Fruit fly (Drosophila melanogaster) whole organism, wandering third instar larva: ENCODE results near the gene CG16790.
A peak's percentile ranks its signal among the peaks of the same experiment; 100 is the strongest.

Experiments
- Abd-B ChIP-seq: fragments of >200 bp; optimal IDR thresholded peaks from 2 replicates; lab custom pipeline; 2017; ENCODE audit warnings: missing biosample characterization, missing genetic modification characterization
- CG32264 ChIP-seq: fragments of 200-800 bp; sonication (Bioruptor generic); optimal IDR thresholded peaks from 2 replicates; lab custom pipeline; 2016; ENCODE audit warnings: missing biosample characterization, missing genetic modification characterization
- CG9705 ChIP-seq: fragments of 200-800 bp; sonication (Bioruptor generic); optimal IDR thresholded peaks from 2 replicates; lab custom pipeline; 2018; ENCODE audit warnings: missing biosample characterization, mild to moderate bottlenecking, missing genetic modification characterization
- CrebA ChIP-seq: fragments of 200-800 bp; sonication (Bioruptor generic); optimal IDR thresholded peaks from 2 replicates; lab custom pipeline; 2016; ENCODE audit warnings: missing biosample characterization, mild to moderate bottlenecking, missing genetic modification characterization, borderline replicate concordance
- Dfd ChIP-seq: fragments of >200 bp; optimal IDR thresholded peaks from 2 replicates; lab custom pipeline; 2017; ENCODE audit warnings: missing biosample characterization, missing genetic modification characterization
- Dif ChIP-seq: fragments of 200-275, 200-300 bp; sonication (Bioruptor generic); optimal IDR thresholded peaks from 2 replicates; lab custom pipeline; 2018; ENCODE audit warnings: missing biosample characterization, missing genetic modification characterization; ENCODE audit not compliant: partially characterized antibody
- GATAd ChIP-seq: sonication (Bioruptor generic); optimal IDR thresholded peaks from 2 replicates; lab custom pipeline; 2016; ENCODE audit warnings: missing biosample characterization, missing genetic modification characterization
- HLH106 ChIP-seq: fragments of 200-800 bp; optimal IDR thresholded peaks from 3 replicates; lab custom pipeline; 2019; ENCODE audit warnings: missing biosample characterization, mild to moderate bottlenecking, missing genetic modification characterization, moderate library complexity
- Hnf4 ChIP-seq: fragments of 200-800 bp; sonication (Bioruptor generic); optimal IDR thresholded peaks from 2 replicates; lab custom pipeline; 2016; ENCODE audit warnings: missing biosample characterization, mild to moderate bottlenecking, missing genetic modification characterization
- Hr78 ChIP-seq: fragments of >200 bp; optimal IDR thresholded peaks from 2 replicates; lab custom pipeline; 2017; ENCODE audit warnings: missing biosample characterization, missing genetic modification characterization
- Hr83 ChIP-seq: fragments of 200-300 bp; sonication (Bioruptor generic); optimal IDR thresholded peaks from 2 replicates; lab custom pipeline; 2016; ENCODE audit warnings: missing biosample characterization, mild to moderate bottlenecking, missing genetic modification characterization, moderate library complexity; ENCODE audit not compliant: poor library complexity, severe bottlenecking
- Jra ChIP-seq: sonication (Bioruptor generic); optimal IDR thresholded peaks from 2 replicates; lab custom pipeline; 2016; ENCODE audit warnings: missing biosample characterization, missing genetic modification characterization
- Mio ChIP-seq: sonication (Bioruptor generic); optimal IDR thresholded peaks from 2 replicates; lab custom pipeline; 2016; ENCODE audit warnings: missing biosample characterization, missing genetic modification characterization
- Myc ChIP-seq: fragments of >200 bp; optimal IDR thresholded peaks from 2 replicates; lab custom pipeline; 2017
- N ChIP-seq: fragments of >200 bp; optimal IDR thresholded peaks from 2 replicates; lab custom pipeline; 2018; ENCODE audit warnings: missing biosample characterization, missing external identifiers, missing genetic modification characterization
- OdsH ChIP-seq: fragments of 200-800 bp; sonication (Bioruptor generic); optimal IDR thresholded peaks from 2 replicates; lab custom pipeline; 2016; ENCODE audit warnings: missing biosample characterization, mild to moderate bottlenecking, missing genetic modification characterization
- Rel ChIP-seq, 2 experiments: fragments of 200-800 bp; sonication (Bioruptor generic) in 1 of 2; optimal IDR thresholded peaks; 2 replicates in 1 of 2; 3 replicates in 1 of 2; lab custom pipeline; 2016 to 2019; ENCODE audit warnings: mild to moderate bottlenecking in 2 of 2, missing biosample characterization in 2 of 2, missing genetic modification characterization in 2 of 2, moderate library complexity in 1 of 2
- Sp1 ChIP-seq: fragments of 200-800 bp; sonication (Bioruptor generic); optimal IDR thresholded peaks from 3 replicates; lab custom pipeline; 2019; ENCODE audit warnings: missing biosample characterization, mild to moderate bottlenecking, missing genetic modification characterization, moderate library complexity
- Vsx2 ChIP-seq: fragments of 200-300, 225-300 bp; sonication (Bioruptor generic); optimal IDR thresholded peaks from 2 replicates; lab custom pipeline; 2018; ENCODE audit warnings: missing biosample characterization, missing genetic modification characterization; ENCODE audit not compliant: partially characterized antibody
- br ChIP-seq: fragments of 200-800 bp; sonication (Bioruptor generic); optimal IDR thresholded peaks from 2 replicates; lab custom pipeline; 2016; ENCODE audit warnings: missing biosample characterization, missing genetic modification characterization
- brk ChIP-seq: fragments of 200-800 bp; sonication (Bioruptor generic); optimal IDR thresholded peaks from 2 replicates; lab custom pipeline; 2016; ENCODE audit warnings: missing biosample characterization, mild to moderate bottlenecking, missing genetic modification characterization
- dl ChIP-seq, 2 experiments: fragments of 175-275, 200-275 bp in 1 of 2; fragments of 200-275 bp in 1 of 2; sonication (Bioruptor generic); optimal IDR thresholded peaks; lab custom pipeline; 2018; ENCODE audit warnings: mild to moderate bottlenecking in 2 of 2, missing biosample characterization in 2 of 2, missing genetic modification characterization in 2 of 2, moderate library complexity in 2 of 2; ENCODE audit not compliant: partially characterized antibody in 2 of 2, insufficient read depth in 1 of 2
- dmrt93B ChIP-seq: fragments of 200-800 bp; sonication (Bioruptor generic); optimal IDR thresholded peaks from 2 replicates; lab custom pipeline; 2018; ENCODE audit warnings: missing biosample characterization, mild to moderate bottlenecking, missing genetic modification characterization
- dsf ChIP-seq: sonication (Bioruptor generic); optimal IDR thresholded peaks from 2 replicates; lab custom pipeline; 2016; ENCODE audit warnings: missing biosample characterization, missing genetic modification characterization, borderline replicate concordance
- ey ChIP-seq: fragments of 200-800 bp; sonication (Bioruptor generic); optimal IDR thresholded peaks from 2 replicates; lab custom pipeline; 2016; ENCODE audit warnings: missing biosample characterization, missing genetic modification characterization
- foxo ChIP-seq, 2 experiments: fragments of 200-800 bp; sonication (Bioruptor generic); optimal IDR thresholded peaks; 2 replicates in 1 of 2; 3 replicates in 1 of 2; lab custom pipeline; 2016 to 2017; ENCODE audit warnings: missing biosample characterization in 2 of 2, missing genetic modification characterization in 2 of 2
- fru ChIP-seq: fragments of 200-800 bp; sonication (Bioruptor generic); optimal IDR thresholded peaks from 3 replicates; lab custom pipeline; 2016; ENCODE audit warnings: missing biosample characterization, mild to moderate bottlenecking, missing genetic modification characterization
- h ChIP-seq: fragments of 200-800 bp; sonication (Bioruptor generic); optimal IDR thresholded peaks from 3 replicates; lab custom pipeline; 2016; ENCODE audit warnings: missing biosample characterization, mild to moderate bottlenecking, missing genetic modification characterization
- jim ChIP-seq: fragments of 175-275, 200-325 bp; sonication (Bioruptor generic); optimal IDR thresholded peaks from 2 replicates; lab custom pipeline; 2016; ENCODE audit warnings: missing biosample characterization, mild to moderate bottlenecking, missing genetic modification characterization
- lola ChIP-seq: fragments of >200 bp; optimal IDR thresholded peaks from 2 replicates; lab custom pipeline; 2017; ENCODE audit warnings: missing biosample characterization, missing genetic modification characterization
- pan ChIP-seq: fragments of >200 bp; optimal IDR thresholded peaks from 2 replicates; lab custom pipeline; 2017
- psq ChIP-seq: fragments of 200-800 bp; sonication (Bioruptor generic); optimal IDR thresholded peaks from 3 replicates; lab custom pipeline; 2017; ENCODE audit warnings: missing biosample characterization, mild to moderate bottlenecking, missing genetic modification characterization, moderate library complexity
- rgr ChIP-seq: fragments of 200-800 bp; sonication (Bioruptor generic); optimal IDR thresholded peaks from 3 replicates; lab custom pipeline; 2016; ENCODE audit warnings: missing biosample characterization, mild to moderate bottlenecking, missing genetic modification characterization
- sage ChIP-seq: fragments of 200-800 bp; sonication (Bioruptor generic); optimal IDR thresholded peaks from 2 replicates; lab custom pipeline; 2016; ENCODE audit warnings: missing biosample characterization, mild to moderate bottlenecking, missing genetic modification characterization
- sv ChIP-seq: fragments of 200-800 bp; sonication (Bioruptor generic); optimal IDR thresholded peaks from 3 replicates; lab custom pipeline; 2016; ENCODE audit warnings: missing biosample characterization, missing genetic modification characterization
- tai ChIP-seq: sonication (Bioruptor generic); optimal IDR thresholded peaks from 2 replicates; lab custom pipeline; 2016; ENCODE audit warnings: missing biosample characterization, missing genetic modification characterization
- usp ChIP-seq: fragments of >200 bp; optimal IDR thresholded peaks from 2 replicates; lab custom pipeline; 2017; ENCODE audit warnings: missing biosample characterization, missing genetic modification characterization
- woc ChIP-seq: sonication (Bioruptor generic); optimal IDR thresholded peaks from 2 replicates; lab custom pipeline; 2016; ENCODE audit warnings: missing biosample characterization, mild to moderate bottlenecking, missing genetic modification characterization

Gene CG16790

DNA sequence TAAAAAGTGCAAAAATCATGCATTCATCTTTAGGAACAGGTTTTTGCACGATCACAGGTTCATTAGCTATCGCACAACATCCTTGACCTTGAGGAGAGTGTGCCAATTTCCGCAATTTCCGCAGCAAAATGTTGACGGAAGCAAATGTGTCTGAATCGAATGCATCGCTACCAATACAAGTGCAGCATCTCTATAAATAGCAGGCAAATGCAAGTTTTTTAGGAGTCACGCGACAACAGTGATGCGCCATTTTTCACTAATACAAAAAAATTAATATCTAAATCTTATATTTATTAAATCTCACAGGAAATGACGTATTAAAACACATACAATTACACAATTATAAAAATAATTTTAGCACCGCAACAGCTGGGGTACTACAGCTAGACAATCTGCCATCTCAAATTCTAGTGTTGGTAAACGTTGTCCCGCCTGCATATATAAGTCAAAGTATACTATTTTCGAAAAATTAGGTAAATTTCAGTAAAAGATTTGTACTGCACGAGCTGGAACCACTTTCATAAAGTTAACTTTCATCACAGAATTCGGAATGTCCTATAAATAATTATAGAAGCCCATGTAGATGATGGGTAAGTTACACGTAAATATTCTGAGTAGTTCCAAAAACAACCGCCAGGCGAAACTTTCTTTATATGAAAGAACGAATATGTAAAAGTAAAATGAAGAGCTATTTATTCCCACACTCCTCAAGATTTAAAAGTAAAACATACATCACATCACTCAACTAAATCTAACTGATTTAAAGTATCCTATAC, 4.0 kb upstream of the CG16790 start, which contains the start of gene CG9399:
Gene CG9399 (minus strand): TSS at position 400 of the 776 bp plus-strand sequence.
- TF ChIP-seq Sp1 (peak; percentile 96), CG32264 (GFP tag; lab: Kevin White, UChicago) (peak; percentile 86), Abd-B (no peak), N (GFP tag; lab: Kevin White, UChicago) (no peak), fru (GFP tag; lab: Kevin White, UChicago) (peak; percentile 94), Mio (GFP tag; lab: Kevin White, UChicago) (peak; percentile 83), Dfd (GFP tag; lab: Kevin White, UChicago) (no peak), foxo (GFP tag; optimal IDR thresholded peaks at IDR 0.05; lab: Kevin White, UChicago) (peak in 1 of 2 experiments; percentile 98), rgr (GFP tag; lab: Kevin White, UChicago) (peak; percentile 98), br (peak; percentile 96), GATAd (GFP tag; lab: Kevin White, UChicago) (peak; percentile 92), woc (GFP tag; lab: Kevin White, UChicago) (peak; percentile 88), HLH106 (tag; lab: Kevin White, UChicago) (peak; percentile 97), Dif (GFP tag; lab: Kevin White, UChicago) (no peak), h (peak; percentile 97), Vsx2 (GFP tag; lab: Kevin White, UChicago) (no peak), Hnf4 (GFP tag; lab: Kevin White, UChicago) (peak; percentile 97), usp (GFP tag; lab: Kevin White, UChicago) (no peak), dl (GFP tag; optimal IDR thresholded peaks at IDR 0.05; lab: Kevin White, UChicago; ENCODE audit: insufficient read depth in 1 of 2, partially characterized antibody in 2 of 2) (no peak), CG9705 (GFP tag; lab: Kevin White, UChicago) (peak; percentile 88), CrebA (no peak), dsf (GFP tag; lab: Kevin White, UChicago) (peak; percentile 94), brk (peak; percentile 95), ey (GFP tag; lab: Kevin White, UChicago) (peak; percentile 95), sage (GFP tag; lab: Kevin White, UChicago) (peak; percentile 89), Myc (lab: Kevin White, UChicago) (peak; percentile 97), OdsH (peak; percentile 96), Hr78 (GFP tag; lab: Kevin White, UChicago) (no peak), pan (lab: Kevin White, UChicago) (no peak), psq (peak; percentile 94), jim (GFP tag; lab: Kevin White, UChicago) (peak; percentile 52), Hr83 (GFP tag; lab: Kevin White, UChicago) (peak; percentile 87), lola (GFP tag; lab: Kevin White, UChicago) (no peak), sv (GFP tag; lab: Kevin White, UChicago) (peak; percentile 98), Rel (GFP tag; optimal IDR thresholded peaks at IDR 0.05; lab: Kevin White, UChicago) (peak; percentile 77), Rel (tag; optimal IDR thresholded peaks at IDR 0.05; lab: Kevin White, UChicago) (peak; percentile 74), Jra (GFP tag; lab: Kevin White, UChicago) (peak; percentile 95), tai (GFP tag; lab: Kevin White, UChicago) (no peak), dmrt93B (GFP tag; lab: Kevin White, UChicago) (peak; percentile 95)
- TF ChIP-seq, all 38 proteins: peak for 26
